Worm (Caenorhabditis elegans) whole organism, L4 larva: ENCODE results near the gene abf-6.
A peak's percentile ranks its signal among the peaks of the same experiment; 100 is the strongest.

Experiments
- Y48G9A.11 ChIP-seq: fragments of 200-800 bp; sonication (Bioruptor generic); IDR thresholded peaks from 2 replicates; pipeline ENCODE4 v1.3.6; 2022; ENCODE audit warnings: missing genetic modification reagents, missing genetic modification characterization, missing compliant biosample characterization
- ZK337.2 ChIP-seq: fragments of 200-800 bp; sonication (Bioruptor generic); IDR thresholded peaks from 2 replicates; pipeline ENCODE4 v1.3.6; 2022; ENCODE audit warnings: missing genetic modification reagents, missing genetic modification characterization, missing compliant biosample characterization
- aly-2 ChIP-seq: sonication (generic microtip); optimal IDR thresholded peaks from 2 replicates; lab custom pipeline; 2018; ENCODE audit warnings: missing biosample characterization, missing genetic modification characterization
- ama-1 ChIP-seq: fragments of 150-350 bp; optimal IDR thresholded peaks from 2 replicates; lab custom pipeline; 2014; ENCODE audit warnings: inconsistent platforms, mixed read lengths
- dpl-1 ChIP-seq: fragments of 150-350 bp; optimal IDR thresholded peaks from 2 replicates; lab custom pipeline; 2014; ENCODE audit warnings: missing biosample characterization, missing genetic modification reagents, missing genetic modification characterization
- lin-13 ChIP-seq: fragments of 150-350 bp; optimal IDR thresholded peaks from 2 replicates; lab custom pipeline; 2014; ENCODE audit warnings: missing biosample characterization, missing genetic modification reagents, missing genetic modification characterization
- lin-39 ChIP-seq: fragments of 150-350 bp; optimal IDR thresholded peaks from 2 replicates; lab custom pipeline; 2014; ENCODE audit warnings: missing biosample characterization, missing genetic modification reagents, missing genetic modification characterization
- mdl-1 ChIP-seq, 2 experiments: fragments of 150-350 bp in 1 of 2; sonication (generic microtip) in 1 of 2; optimal IDR thresholded peaks; 2 replicates each; lab custom pipeline; 2014 to 2017; ENCODE audit warnings: missing biosample characterization in 2 of 2, missing genetic modification characterization in 2 of 2
- mep-1 ChIP-seq: fragments of 150-350 bp; sonication (generic microtip); optimal IDR thresholded peaks from 3 replicates; lab custom pipeline; 2014; ENCODE audit warnings: missing biosample characterization, missing genetic modification characterization
- snpc-4 ChIP-seq: fragments of 150-350 bp; optimal IDR thresholded peaks from 2 replicates; lab custom pipeline; 2014; ENCODE audit warnings: missing biosample characterization, missing genetic modification characterization
- tag-97 ChIP-seq: fragments of 200-800 bp; sonication (Bioruptor generic); IDR thresholded peaks from 2 replicates; pipeline ENCODE4 v1.3.6; 2022; ENCODE audit warnings: missing genetic modification characterization, missing compliant biosample characterization
- unc-62 ChIP-seq, 3 experiments: fragments of 150-350 bp in 1 of 3; sonication (generic microtip); optimal IDR thresholded peaks in 2 of 3; peaks in 1 of 3; 1 replicate in 1 of 3; 2 replicates in 2 of 3; lab custom pipeline; 2014 to 2017; ENCODE audit warnings: missing biosample characterization in 3 of 3, missing genetic modification characterization in 3 of 3, missing genetic modification reagents in 3 of 3, missing genotype in 1 of 3

DNA sequence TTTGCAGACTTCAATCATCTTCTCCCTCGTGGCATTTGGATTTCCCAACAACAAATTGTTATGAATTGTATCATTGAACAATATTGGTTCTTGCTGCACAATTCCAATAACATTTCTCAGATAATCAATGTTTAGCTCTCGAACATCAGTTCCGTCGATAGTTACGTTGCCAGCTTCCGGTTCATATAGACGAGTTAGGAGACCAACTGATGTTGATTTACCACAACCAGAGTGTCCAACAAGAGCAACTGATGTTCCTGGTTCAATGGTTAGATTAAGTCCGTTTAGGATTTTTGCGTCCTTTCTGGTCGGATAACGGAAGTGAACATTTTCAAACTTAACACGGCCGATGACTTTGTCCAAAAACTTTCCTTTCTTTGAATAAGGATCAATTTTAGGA is 39.9 kb upstream of the abf-6 start:
- TF ChIP-seq unc-62 (GFP tag; optimal IDR thresholded peaks at IDR 0.05 in 1 of 2; lab: Kevin White, UChicago) (peak in 1 of 2 experiments; percentile 78), unc-62 (tag; optimal IDR thresholded peaks at IDR 0.05; lab: Kevin White, UChicago) (no peak), snpc-4 (tag; lab: Kevin White, UChicago) (no peak), mdl-1 (tag; optimal IDR thresholded peaks at IDR 0.05; lab: Kevin White, UChicago) (no peak), Y48G9A.11 (GFP tag; lab: Robert Waterston, UW) (no peak), aly-2 (tag; lab: Kevin White, UChicago) (no peak), ZK337.2 (GFP tag; lab: Robert Waterston, UW) (no peak), lin-13 (GFP tag; lab: Kevin White, UChicago) (no peak), mep-1 (tag; lab: Kevin White, UChicago) (no peak), ama-1 (lab: Kevin White, UChicago) (no peak), lin-39 (tag; lab: Kevin White, UChicago) (no peak), dpl-1 (no peak), tag-97 (GFP tag; lab: Robert Waterston, UW) (no peak)
